Worm (Caenorhabditis elegans): ENCODE data around the gene T11F9.22.

DNA sequence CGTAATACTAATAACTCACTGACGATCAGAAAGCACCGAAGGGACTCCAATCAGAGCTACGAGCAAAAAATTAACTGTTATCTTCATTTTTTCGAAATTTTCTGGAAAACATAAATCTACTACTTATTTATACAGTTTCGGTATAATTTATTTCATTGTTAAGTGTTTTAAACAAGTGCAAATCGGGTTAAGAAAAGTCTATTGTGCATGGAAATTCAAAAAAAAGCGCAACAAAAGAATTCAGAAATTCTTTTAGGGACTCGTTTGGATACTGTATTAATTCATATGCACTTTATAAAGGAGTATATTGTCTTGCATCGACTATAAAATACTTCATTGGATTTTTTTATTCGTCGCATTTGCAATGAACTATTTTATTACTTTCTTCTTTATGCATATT, 7.3 kb upstream of the T11F9.22 start, which contains the start of the genes nas-20 and nas-21:
- TF ChIP-seq flt-1 (GFP tag; IDR thresholded peaks at IDR 0.05), result no peak
- TF ChIP-seq med-1 (GFP tag; optimal IDR thresholded peaks at IDR 0.05; ENCODE audit: insufficient read depth), result no peak
- TF ChIP-seq ref-1 (GFP tag; conservative IDR thresholded peaks at IDR 0.05), result no peak
- TF ChIP-seq cog-1 (tag; optimal IDR thresholded peaks at IDR 0.05), result no peak
- TF ChIP-seq ztf-29 (GFP tag; IDR thresholded peaks at IDR 0.05), result no peak
- no peak for TF ChIP-seq klf-2 (GFP tag; conservative IDR thresholded peaks at IDR 0.05)
- TF ChIP-seq ztf-23 (GFP tag; IDR thresholded peaks at IDR 0.05), result no peak
- TF ChIP-seq T22C8.4 (GFP tag; IDR thresholded peaks at IDR 0.05), result no peak
